Worm (Caenorhabditis elegans) whole organism, early embryonic: ENCODE data around the gene cpg-2.

Experiments
- B0310.2 ChIP-seq: sonication (generic microtip); optimal IDR thresholded peaks from 2 replicates; lab custom pipeline; 2016; ENCODE audit warnings: mild to moderate bottlenecking, missing genetic modification characterization, missing compliant biosample characterization
- F13C5.2 ChIP-seq: sonication (generic microtip); optimal IDR thresholded peaks from 2 replicates; lab custom pipeline; 2017; ENCODE audit warnings: mild to moderate bottlenecking, missing genetic modification characterization, inconsistent platforms, missing compliant biosample characterization
- tbx-11 ChIP-seq: fragments of 200-800 bp; sonication (Bioruptor generic); IDR thresholded peaks from 2 replicates; pipeline ENCODE4 v1.3.6; 2022; ENCODE audit warnings: missing genetic modification characterization, missing compliant biosample characterization
- tra-4 ChIP-seq: sonication (generic microtip); optimal IDR thresholded peaks from 2 replicates; lab custom pipeline; 2017; ENCODE audit warnings: missing genetic modification characterization, missing compliant biosample characterization

DNA sequence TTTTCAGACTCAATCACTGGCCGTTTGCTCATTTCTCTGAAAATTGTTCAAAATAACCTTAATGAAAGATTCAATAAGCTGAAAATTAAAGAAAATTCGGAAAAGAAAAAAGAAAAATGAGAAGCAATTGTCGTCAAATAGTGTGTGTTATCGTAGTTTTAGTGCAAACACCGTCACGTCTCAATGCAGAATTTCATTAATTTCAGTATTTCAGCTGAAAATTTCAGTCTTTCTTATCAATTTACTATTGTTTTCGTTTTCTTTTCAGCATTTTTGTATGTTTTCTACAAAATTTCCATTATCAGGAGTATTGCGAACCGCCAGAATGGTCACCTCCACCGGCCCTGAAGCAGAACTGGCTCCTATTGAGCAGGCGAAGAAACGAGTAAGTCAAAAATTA lies 19.1 kb upstream of the cpg-2 start, which contains the start of the genes B0280.9 and rpia-1:
- no peak for TF ChIP-seq F13C5.2 (tag; lab: Kevin White, UChicago)
- TF ChIP-seq tbx-11 (GFP tag; lab: Robert Waterston, UW), result no peak
- no peak for TF ChIP-seq tra-4 (tag; lab: Kevin White, UChicago)
- TF ChIP-seq B0310.2 (tag; lab: Kevin White, UChicago), result no peak
